Fruit fly (Drosophila melanogaster) whole organism, embryonic: ENCODE measurements around the gene Tollo.

Experiments
- Blimp-1 ChIP-seq: fragments of 200-800 bp; sonication (Bioruptor generic); optimal IDR thresholded peaks from 3 replicates; lab custom pipeline; 2018; ENCODE audit warnings: missing biosample characterization, missing genetic modification characterization, mild to moderate bottlenecking, moderate library complexity, missing genetic modification reagents
- CG10147 ChIP-seq: fragments of 200-800 bp; sonication (Bioruptor generic); optimal IDR thresholded peaks from 2 replicates; lab custom pipeline; 2019; ENCODE audit warnings: missing biosample characterization, mild to moderate bottlenecking, missing genetic modification characterization, moderate library complexity
- CG10565 ChIP-seq: fragments of 200-800 bp; sonication (Bioruptor generic); optimal IDR thresholded peaks from 3 replicates; lab custom pipeline; 2016; ENCODE audit warnings: missing biosample characterization, mild to moderate bottlenecking, missing genetic modification characterization
- CG12391 ChIP-seq: fragments of 200-800 bp; sonication (Bioruptor generic); optimal IDR thresholded peaks from 3 replicates; lab custom pipeline; 2018; ENCODE audit warnings: missing biosample characterization, mild to moderate bottlenecking, missing genetic modification characterization, moderate library complexity
- CG13424 ChIP-seq: fragments of 200-800 bp; sonication (Bioruptor generic); optimal IDR thresholded peaks from 2 replicates; lab custom pipeline; 2019; ENCODE audit warnings: missing biosample characterization, mild to moderate bottlenecking, missing genetic modification characterization, moderate library complexity
- CG13775 ChIP-seq: fragments of 200-800 bp; sonication (Bioruptor generic); optimal IDR thresholded peaks from 3 replicates; lab custom pipeline; 2017; ENCODE audit warnings: missing biosample characterization, mild to moderate bottlenecking, missing genetic modification characterization
- CG14710 ChIP-seq: fragments of 200-800 bp; sonication (Bioruptor generic); optimal IDR thresholded peaks from 3 replicates; lab custom pipeline; 2019; ENCODE audit warnings: missing biosample characterization, mild to moderate bottlenecking, missing genetic modification characterization, moderate library complexity
- CG1603 ChIP-seq: fragments of 200-800 bp; sonication (Bioruptor generic); optimal IDR thresholded peaks from 2 replicates; lab custom pipeline; 2019; ENCODE audit warnings: missing biosample characterization, mild to moderate bottlenecking, missing genetic modification characterization, moderate library complexity
- CG16863 ChIP-seq: fragments of 200-800 bp; sonication (Bioruptor generic); optimal IDR thresholded peaks from 3 replicates; lab custom pipeline; 2016; ENCODE audit warnings: missing biosample characterization, missing genetic modification characterization
- CG17328 ChIP-seq: fragments of 200-800 bp; sonication (Bioruptor generic); IDR thresholded peaks from 2 replicates; pipeline ENCODE4 v1.3.6; 2022; ENCODE audit warnings: missing biosample characterization, missing genetic modification characterization
- CG17361 ChIP-seq: fragments of 200-800 bp; sonication (Bioruptor generic); IDR thresholded peaks from 3 replicates; pipeline ENCODE4 v1.3.6; 2022; ENCODE audit warnings: missing biosample characterization, missing genetic modification characterization
- CG17802 ChIP-seq: fragments of 200-800 bp; sonication (Bioruptor generic); optimal IDR thresholded peaks from 2 replicates; lab custom pipeline; 2018; ENCODE audit warnings: missing biosample characterization, mild to moderate bottlenecking, missing genetic modification characterization, moderate library complexity
- CG18262 ChIP-seq: fragments of 200-800 bp; optimal IDR thresholded peaks from 3 replicates; lab custom pipeline; 2019; ENCODE audit warnings: missing biosample characterization, mild to moderate bottlenecking, missing genetic modification characterization, moderate library complexity
- CG2116 ChIP-seq: fragments of 200-800 bp; sonication (Bioruptor generic); optimal IDR thresholded peaks from 3 replicates; lab custom pipeline; 2018; ENCODE audit warnings: missing biosample characterization, mild to moderate bottlenecking, missing genetic modification characterization
- CG2678 ChIP-seq: fragments of 200-800 bp; sonication (Bioruptor generic); optimal IDR thresholded peaks from 3 replicates; lab custom pipeline; 2019; ENCODE audit warnings: missing biosample characterization, mild to moderate bottlenecking, missing genetic modification characterization, moderate library complexity
- CG3163 ChIP-seq: fragments of 200-800 bp; sonication (Bioruptor generic); optimal IDR thresholded peaks from 3 replicates; lab custom pipeline; 2016; ENCODE audit warnings: missing biosample characterization, missing genetic modification characterization
- CG33557 ChIP-seq: fragments of 200-800 bp; sonication (Bioruptor generic); optimal IDR thresholded peaks from 2 replicates; lab custom pipeline; 2019; ENCODE audit warnings: missing biosample characterization, mild to moderate bottlenecking, missing genetic modification characterization, moderate library complexity
- CG3838 ChIP-seq: fragments of 200-800 bp; sonication (Bioruptor generic); optimal IDR thresholded peaks from 3 replicates; lab custom pipeline; 2016; ENCODE audit warnings: missing biosample characterization, missing genetic modification characterization
- CG4424 ChIP-seq: fragments of 200-800 bp; sonication (Bioruptor generic); optimal IDR thresholded peaks from 3 replicates; lab custom pipeline; 2016; ENCODE audit warnings: missing biosample characterization, missing genetic modification characterization
- CG4820 ChIP-seq: fragments of 200-800 bp; sonication (Bioruptor generic); optimal IDR thresholded peaks from 3 replicates; lab custom pipeline; 2016; ENCODE audit warnings: missing biosample characterization, missing genetic modification characterization
- CG5953 ChIP-seq: fragments of 200-800 bp; sonication (Bioruptor generic); IDR thresholded peaks from 2 replicates; pipeline ENCODE4 v1.3.6; 2022; ENCODE audit warnings: missing biosample characterization, missing genetic modification characterization
- CG6654 ChIP-seq: fragments of 200-800 bp; sonication (Bioruptor generic); optimal IDR thresholded peaks from 2 replicates; lab custom pipeline; 2017; ENCODE audit warnings: missing biosample characterization, mild to moderate bottlenecking, missing genetic modification characterization
- CG7786 ChIP-seq: fragments of 200-800 bp; sonication (Bioruptor generic); optimal IDR thresholded peaks from 2 replicates; lab custom pipeline; 2016; ENCODE audit warnings: missing biosample characterization, missing genetic modification characterization
- CG8388 ChIP-seq: fragments of 200-800 bp; sonication (Bioruptor generic); optimal IDR thresholded peaks from 2 replicates; lab custom pipeline; 2019; ENCODE audit warnings: missing biosample characterization, mild to moderate bottlenecking, missing genetic modification characterization, moderate library complexity
- CG8924 ChIP-seq: fragments of 200-800 bp; optimal IDR thresholded peaks from 3 replicates; lab custom pipeline; 2019; ENCODE audit warnings: missing biosample characterization, mild to moderate bottlenecking, missing genetic modification characterization, moderate library complexity
- Chrac-16 ChIP-seq: fragments of 200-800 bp; sonication (Bioruptor generic); optimal IDR thresholded peaks from 3 replicates; lab custom pipeline; 2016; ENCODE audit warnings: missing biosample characterization, missing genetic modification characterization
- Ets65A ChIP-seq: fragments of 200-800 bp; sonication (Bioruptor generic); peaks from one replicate; lab custom pipeline; 2016; ENCODE audit warnings: missing biosample characterization, missing genetic modification characterization
- Ets97D ChIP-seq: fragments of 200-800 bp; sonication (Bioruptor generic); optimal IDR thresholded peaks from 3 replicates; lab custom pipeline; 2016; ENCODE audit warnings: missing biosample characterization, missing genetic modification characterization
- Gug ChIP-seq: fragments of 200-800 bp; sonication (Bioruptor generic); IDR thresholded peaks from 4 replicates; pipeline ENCODE4 v1.3.6; 2022; ENCODE audit warnings: missing biosample characterization, missing genetic modification characterization
- HLH3B ChIP-seq: fragments of 200-800 bp; sonication (Bioruptor generic); IDR thresholded peaks from 2 replicates; pipeline ENCODE4 v1.3.6; 2022; ENCODE audit warnings: missing biosample characterization, missing genetic modification characterization
- HmgD ChIP-seq: fragments of 200-800 bp; sonication (Bioruptor generic); optimal IDR thresholded peaks from 3 replicates; lab custom pipeline; 2016; ENCODE audit warnings: missing biosample characterization, missing genetic modification characterization
- NC2β ChIP-seq: fragments of 200-800 bp; sonication (Bioruptor generic); optimal IDR thresholded peaks from 2 replicates; lab custom pipeline; 2016; ENCODE audit warnings: missing biosample characterization, missing genetic modification characterization
- NfI ChIP-seq: fragments of 200-800 bp; sonication (Bioruptor generic); optimal IDR thresholded peaks from 3 replicates; lab custom pipeline; 2018; ENCODE audit warnings: missing biosample characterization, mild to moderate bottlenecking, missing genetic modification characterization, moderate library complexity
- Sox102F ChIP-seq: fragments of 200-800 bp; sonication (Bioruptor generic); optimal IDR thresholded peaks from 2 replicates; lab custom pipeline; 2018; ENCODE audit warnings: missing biosample characterization, mild to moderate bottlenecking, missing genetic modification characterization, moderate library complexity
- Sry-δ ChIP-seq: fragments of 200-800 bp; sonication (Bioruptor generic); optimal IDR thresholded peaks from 2 replicates; lab custom pipeline; 2016; ENCODE audit warnings: missing biosample characterization, missing genetic modification characterization
- Ssrp ChIP-seq: fragments of 200-800 bp; sonication (Bioruptor generic); optimal IDR thresholded peaks from 2 replicates; lab custom pipeline; 2018; ENCODE audit warnings: missing biosample characterization, mild to moderate bottlenecking, missing genetic modification characterization, moderate library complexity
- bcd ChIP-seq: fragments of 200-800 bp; sonication (Bioruptor generic); optimal IDR thresholded peaks from 2 replicates; lab custom pipeline; 2017; ENCODE audit warnings: missing biosample characterization, mild to moderate bottlenecking, missing genetic modification characterization
- danr ChIP-seq: fragments of 200-800 bp; sonication (Bioruptor generic); IDR thresholded peaks from 2 replicates; pipeline ENCODE4 v1.3.6; 2022; ENCODE audit warnings: missing biosample characterization, missing genetic modification characterization
- disco-r ChIP-seq: fragments of 200-800 bp; sonication (Bioruptor generic); optimal IDR thresholded peaks from 2 replicates; lab custom pipeline; 2016; ENCODE audit warnings: missing biosample characterization, missing genetic modification characterization
- ems ChIP-seq: fragments of 200-800 bp; sonication (Bioruptor generic); optimal IDR thresholded peaks from 3 replicates; lab custom pipeline; 2016; ENCODE audit warnings: missing biosample characterization, missing genetic modification characterization
- gfzf ChIP-seq: fragments of 200-800 bp; sonication (Bioruptor generic); optimal IDR thresholded peaks from 2 replicates; lab custom pipeline; 2016; ENCODE audit warnings: missing biosample characterization, mild to moderate bottlenecking, missing genetic modification characterization, moderate library complexity
- kay ChIP-seq: fragments of 200-800 bp; sonication (Bioruptor generic); optimal IDR thresholded peaks from 2 replicates; lab custom pipeline; 2016; ENCODE audit warnings: missing biosample characterization, missing genetic modification characterization
- pho ChIP-seq: fragments of 200-800 bp; sonication (Bioruptor generic); optimal IDR thresholded peaks from 2 replicates; lab custom pipeline; 2016; ENCODE audit warnings: missing biosample characterization, missing genetic modification characterization
- pum ChIP-seq: fragments of 200-800 bp; sonication (Bioruptor generic); optimal IDR thresholded peaks from 2 replicates; lab custom pipeline; 2016; ENCODE audit warnings: missing biosample characterization, missing genetic modification characterization
- row ChIP-seq: fragments of 200-800 bp; sonication (Bioruptor generic); IDR thresholded peaks from 3 replicates; pipeline ENCODE4 v1.3.6; 2022; ENCODE audit warnings: missing biosample characterization, missing genetic modification characterization
- sna ChIP-seq: fragments of 200-800 bp; sonication (Bioruptor generic); IDR thresholded peaks from 2 replicates; pipeline ENCODE4 v1.3.6; 2022; ENCODE audit warnings: missing biosample characterization, missing genetic modification characterization; ENCODE audit not compliant: partially characterized antibody
- ssp ChIP-seq: fragments of 200-800 bp; sonication (Bioruptor generic); IDR thresholded peaks from 2 replicates; pipeline ENCODE4 v1.3.6; 2022; ENCODE audit warnings: missing biosample characterization, missing genetic modification characterization
- vnd ChIP-seq: fragments of 200-800 bp; sonication (Bioruptor generic); IDR thresholded peaks from 3 replicates; pipeline ENCODE4 v1.3.6; 2022; ENCODE audit warnings: missing biosample characterization, missing genetic modification characterization; ENCODE audit not compliant: partially characterized antibody
- z ChIP-seq: fragments of 200-800 bp; sonication (Bioruptor generic); IDR thresholded peaks from 3 replicates; pipeline ENCODE4 v1.3.6; 2022; ENCODE audit warnings: missing biosample characterization, missing genetic modification characterization
- zen2 ChIP-seq: fragments of 200-800 bp; sonication (Bioruptor generic); IDR thresholded peaks from 3 replicates; pipeline ENCODE4 v1.3.6; 2022; ENCODE audit warnings: missing biosample characterization, missing genetic modification characterization; ENCODE audit not compliant: partially characterized antibody

Tollo gene

DNA sequence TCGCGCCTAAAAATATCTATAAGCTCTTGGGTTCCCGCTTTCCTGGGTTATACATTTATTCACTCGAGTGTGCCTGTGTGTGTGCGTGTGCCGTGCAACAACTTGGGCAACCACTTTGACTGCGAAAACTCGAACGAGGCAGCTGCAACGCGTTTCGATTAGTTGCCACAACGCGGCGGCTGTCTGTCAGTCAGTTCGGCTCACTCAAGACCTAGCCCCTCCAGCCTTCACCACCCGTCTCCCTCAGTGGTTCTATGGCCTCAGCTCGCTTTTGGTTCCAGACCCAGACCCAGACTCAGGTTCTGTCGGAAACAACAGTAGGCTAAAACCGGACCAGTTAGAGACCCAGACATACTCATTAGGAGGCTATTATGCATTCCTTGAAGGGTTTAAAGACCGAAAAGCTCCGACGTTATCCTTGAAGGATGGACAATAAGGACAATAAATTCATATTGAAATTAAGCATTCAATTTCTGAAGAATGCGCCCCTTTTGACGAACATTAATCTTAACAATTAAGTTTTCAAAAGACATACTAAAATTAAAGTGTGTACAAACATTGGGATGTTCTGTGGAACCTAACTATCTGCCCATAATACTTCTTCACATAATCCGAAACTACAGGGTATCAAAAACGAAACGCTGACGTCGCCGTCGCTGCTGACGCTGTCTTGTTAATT lies 5.1 kb upstream of the Tollo start (continued):
- TF ChIP-seq Ssrp (tag; lab: Kevin White, UChicago) (peak; percentile 59), CG10147 (peak; percentile 66), CG2116 (GFP tag; lab: Kevin White, UChicago) (peak; percentile 12), Sox102F (GFP tag; lab: Kevin White, UChicago) (peak; percentile 28), CG3838 (GFP tag; lab: Kevin White, UChicago) (no peak), danr (GFP tag; lab: Robert Waterston, UW) (no peak), Sry-δ (GFP tag; lab: Kevin White, UChicago) (peak; percentile 13), Blimp-1 (peak; percentile 48), CG10565 (GFP tag; lab: Kevin White, UChicago) (no peak), Gug (GFP tag; lab: Robert Waterston, UW) (peak; percentile 44; the same call in 2 of the 4 replicates), Ets65A (GFP tag; lab: Kevin White, UChicago) (peak; percentile 64), CG4424 (GFP tag; lab: Kevin White, UChicago) (peak; percentile 45), NC2β (GFP tag; lab: Kevin White, UChicago) (peak; percentile 6), kay (GFP tag; lab: Kevin White, UChicago) (no peak), gfzf (GFP tag; lab: Kevin White, UChicago) (no peak), Ets97D (GFP tag; lab: Kevin White, UChicago) (no peak), CG12391 (tag; lab: Kevin White, UChicago) (peak; percentile 56), CG17328 (GFP tag; lab: Robert Waterston, UW) (no peak), CG3163 (GFP tag; lab: Kevin White, UChicago) (no peak), CG13775 (peak; percentile 47), CG7786 (GFP tag; lab: Kevin White, UChicago) (peak; percentile 52), CG13424 (tag; lab: Kevin White, UChicago) (peak; percentile 50), CG17802 (tag; lab: Kevin White, UChicago) (no peak), CG17361 (peak; percentile 85), CG16863 (GFP tag; lab: Kevin White, UChicago) (peak; percentile 21), pum (GFP tag; lab: Kevin White, UChicago) (peak; percentile 25), CG5953 (GFP tag; lab: Robert Waterston, UW) (no peak), CG4820 (GFP tag; lab: Kevin White, UChicago) (peak; percentile 47), HmgD (GFP tag; lab: Kevin White, UChicago) (no peak), CG14710 (tag; lab: Kevin White, UChicago) (peak; percentile 55), pho (GFP tag; lab: Kevin White, UChicago) (peak; percentile 21), row (peak; percentile 57), vnd (GFP tag; lab: Robert Waterston, UW) (no peak), CG6654 (GFP tag; lab: Kevin White, UChicago) (peak; percentile 23), CG33557 (GFP tag; lab: Kevin White, UChicago) (peak; percentile 11), zen2 (GFP tag; lab: Robert Waterston, UW) (no peak), CG1603 (tag; lab: Kevin White, UChicago) (peak; percentile 34), disco-r (GFP tag; lab: Kevin White, UChicago) (peak; percentile 27), CG8924 (tag; lab: Kevin White, UChicago) (peak; percentile 60), CG8388 (GFP tag; lab: Kevin White, UChicago) (peak; percentile 42), sna (no peak), z (GFP tag; lab: Robert Waterston, UW) (peak; percentile 89), bcd (GFP tag; lab: Kevin White, UChicago) (peak; percentile 63), ems (GFP tag; lab: Kevin White, UChicago) (peak; percentile 27), CG2678 (tag; lab: Kevin White, UChicago) (peak; percentile 72), CG18262 (tag; lab: Kevin White, UChicago) (peak; percentile 84), HLH3B (GFP tag; lab: Robert Waterston, UW) (0 out of 2 replicates have a peak, but pooled peaks have one; percentile 16), Chrac-16 (peak; percentile 58), NfI (peak; percentile 24), ssp (no peak)
